Fruit fly (Drosophila melanogaster): Measurements from ENCODE around the gene CG12535.

dm6 chrX:3448893-3449394 lies at the start of gene CG12535:
- TF ChIP-seq Jra (GFP tag; optimal IDR thresholded peaks at IDR 0.05) (no peak), OdsH (GFP tag; optimal IDR thresholded peaks at IDR 0.05) (no peak), br (GFP tag; optimal IDR thresholded peaks at IDR 0.05) (no peak), CG32264 (GFP tag; optimal IDR thresholded peaks at IDR 0.05) (no peak), psq (GFP tag; optimal IDR thresholded peaks at IDR 0.05) (no peak), Myc (optimal IDR thresholded peaks at IDR 0.05) (no peak), Hr78 (GFP tag; optimal IDR thresholded peaks at IDR 0.05) (no peak), tai (GFP tag; optimal IDR thresholded peaks at IDR 0.05) (no peak), usp (GFP tag; optimal IDR thresholded peaks at IDR 0.05) (no peak)
